Fruit fly (Drosophila melanogaster) whole organism, embryonic: ENCODE measurements around the gene CG5510.

Experiments used
- Atf6 ChIP-seq: fragments of 200-800 bp; sonication (Bioruptor generic); IDR thresholded peaks from 2 replicates; pipeline ENCODE4 v1.3.6; 2022; ENCODE audit warnings: missing biosample characterization, missing genetic modification characterization
- B-H2 ChIP-seq: fragments of 200-800 bp; sonication (Bioruptor generic); optimal IDR thresholded peaks from 2 replicates; lab custom pipeline; 2018; ENCODE audit warnings: missing biosample characterization, mild to moderate bottlenecking, missing genetic modification characterization
- CG10366 ChIP-seq: fragments of 200-800 bp; sonication (Bioruptor generic); IDR thresholded peaks from 2 replicates; pipeline ENCODE4 v1.3.6; 2022; ENCODE audit warnings: missing biosample characterization, missing genetic modification characterization
- CG10462 ChIP-seq: fragments of 200-800 bp; sonication (Bioruptor generic); optimal IDR thresholded peaks from 2 replicates; lab custom pipeline; 2016; ENCODE audit warnings: missing biosample characterization, missing genetic modification characterization
- CG11398 ChIP-seq: fragments of 200-800 bp; sonication (Bioruptor generic); optimal IDR thresholded peaks from 2 replicates; lab custom pipeline; 2016; ENCODE audit warnings: missing biosample characterization, missing genetic modification characterization
- CG11456 ChIP-seq: fragments of 200-800 bp; sonication (Bioruptor generic); IDR thresholded peaks from 3 replicates; pipeline ENCODE4 v1.3.6; 2022; ENCODE audit warnings: missing biosample characterization, missing genetic modification characterization
- CG12299 ChIP-seq: fragments of 200-800 bp; sonication (Bioruptor generic); optimal IDR thresholded peaks from 2 replicates; lab custom pipeline; 2018; ENCODE audit warnings: missing biosample characterization, mild to moderate bottlenecking, missing genetic modification characterization
- CG12769 ChIP-seq: fragments of 200-800 bp; sonication (Bioruptor generic); optimal IDR thresholded peaks from 2 replicates; lab custom pipeline; 2019; ENCODE audit warnings: missing biosample characterization, mild to moderate bottlenecking, missing genetic modification characterization, moderate library complexity
- CG13287 ChIP-seq: fragments of 200-800 bp; sonication (Bioruptor generic); IDR thresholded peaks from 2 replicates; pipeline ENCODE4 v1.3.6; 2022; ENCODE audit warnings: missing biosample characterization, missing genetic modification characterization; ENCODE audit not compliant: partially characterized antibody
- CG17612 ChIP-seq: fragments of 200-800 bp; sonication (Bioruptor generic); IDR thresholded peaks from 2 replicates; pipeline ENCODE4 v1.3.6; 2022; ENCODE audit warnings: missing biosample characterization, missing genetic modification characterization
- CG2116 ChIP-seq: fragments of 200-800 bp; sonication (Bioruptor generic); optimal IDR thresholded peaks from 3 replicates; lab custom pipeline; 2018; ENCODE audit warnings: missing biosample characterization, mild to moderate bottlenecking, missing genetic modification characterization
- CG32772 ChIP-seq: fragments of 200-800 bp; sonication (Bioruptor generic); IDR thresholded peaks from 2 replicates; pipeline ENCODE4 v1.3.6; 2022; ENCODE audit warnings: missing biosample characterization, missing genetic modification characterization
- CG34422 ChIP-seq: fragments of 200-800 bp; sonication (Bioruptor generic); IDR thresholded peaks from 3 replicates; pipeline ENCODE4 v1.3.6; 2022; ENCODE audit warnings: missing biosample characterization, missing genetic modification characterization
- CG4617 ChIP-seq: fragments of 200-800 bp; sonication (Bioruptor generic); optimal IDR thresholded peaks from 3 replicates; lab custom pipeline; 2016; ENCODE audit warnings: missing biosample characterization, missing genetic modification characterization, borderline replicate concordance
- CG5180 ChIP-seq: fragments of 200-800 bp; sonication (Bioruptor generic); optimal IDR thresholded peaks from 3 replicates; lab custom pipeline; 2017; ENCODE audit warnings: missing biosample characterization, missing genetic modification characterization, mild to moderate bottlenecking, moderate library complexity, missing genetic modification reagents
- CG7928 ChIP-seq: fragments of 200-800 bp; sonication (Bioruptor generic); optimal IDR thresholded peaks from 2 replicates; lab custom pipeline; 2017; ENCODE audit warnings: missing biosample characterization, mild to moderate bottlenecking, missing genetic modification characterization
- CTCF ChIP-seq: fragments of 200-800 bp; sonication (Bioruptor generic); optimal IDR thresholded peaks from 2 replicates; lab custom pipeline; 2017; ENCODE audit warnings: missing biosample characterization, mild to moderate bottlenecking, missing genetic modification characterization, moderate library complexity
- Dp ChIP-seq: fragments of 200-800 bp; sonication (Bioruptor generic); optimal IDR thresholded peaks from 2 replicates; lab custom pipeline; 2018; ENCODE audit warnings: missing biosample characterization, mild to moderate bottlenecking, missing genetic modification characterization, moderate library complexity
- HLH54F ChIP-seq: fragments of 200-800 bp; sonication (Bioruptor generic); optimal IDR thresholded peaks from 3 replicates; lab custom pipeline; 2016; ENCODE audit warnings: missing biosample characterization, missing genetic modification characterization
- HLHmδ ChIP-seq: fragments of 200-800 bp; sonication (Bioruptor generic); optimal IDR thresholded peaks from 2 replicates; lab custom pipeline; 2018; ENCODE audit warnings: missing biosample characterization, mild to moderate bottlenecking, missing genetic modification characterization, moderate library complexity
- MBD-R2 ChIP-seq: fragments of 200-800 bp; sonication (Bioruptor generic); IDR thresholded peaks from 2 replicates; pipeline ENCODE4 v1.3.6; 2022; ENCODE audit warnings: missing biosample characterization, missing genetic modification characterization
- Myb ChIP-seq: fragments of 200-800 bp; sonication (Bioruptor generic); optimal IDR thresholded peaks from 2 replicates; lab custom pipeline; 2016; ENCODE audit warnings: missing biosample characterization, missing genetic modification characterization
- Nf-YB ChIP-seq: fragments of 200-800 bp; sonication (Bioruptor generic); optimal IDR thresholded peaks from 3 replicates; lab custom pipeline; 2019; ENCODE audit warnings: missing biosample characterization, mild to moderate bottlenecking, missing genetic modification characterization, moderate library complexity
- Opbp ChIP-seq: fragments of 200-800 bp; sonication (Bioruptor generic); IDR thresholded peaks from 3 replicates; pipeline ENCODE4 v1.3.6; 2022; ENCODE audit warnings: missing biosample characterization, missing genetic modification characterization; ENCODE audit not compliant: partially characterized antibody
- Scr ChIP-seq: fragments of 200-800 bp; sonication (Bioruptor generic); IDR thresholded peaks from 2 replicates; pipeline ENCODE4 v1.3.6; 2022; ENCODE audit warnings: missing biosample characterization, missing genetic modification characterization; ENCODE audit not compliant: partially characterized antibody
- Sin3A ChIP-seq: fragments of >200 bp; optimal IDR thresholded peaks from 2 replicates; lab custom pipeline; 2018
- amos ChIP-seq: fragments of 200-800 bp; sonication (Bioruptor generic); IDR thresholded peaks from 2 replicates; pipeline ENCODE4 v1.3.6; 2022; ENCODE audit warnings: missing biosample characterization, missing genetic modification characterization; ENCODE audit not compliant: partially characterized antibody
- bbx ChIP-seq: fragments of 200-800 bp; sonication (Bioruptor generic); IDR thresholded peaks from 2 replicates; pipeline ENCODE4 v1.3.6; 2022; ENCODE audit warnings: missing biosample characterization, missing genetic modification characterization; ENCODE audit not compliant: partially characterized antibody
- bigmax ChIP-seq: fragments of 200-800 bp; sonication (Bioruptor generic); optimal IDR thresholded peaks from 2 replicates; lab custom pipeline; 2018; ENCODE audit warnings: missing biosample characterization, mild to moderate bottlenecking, missing genetic modification characterization
- bsh ChIP-seq, 2 experiments: fragments of 200-800 bp; sonication (Bioruptor generic); optimal IDR thresholded peaks; 2 replicates each; lab custom pipeline; 2017 to 2018; ENCODE audit warnings: mild to moderate bottlenecking in 2 of 2, missing biosample characterization in 2 of 2, missing genetic modification characterization in 2 of 2, moderate library complexity in 1 of 2
- crc ChIP-seq: fragments of 200-800 bp; sonication (Bioruptor generic); optimal IDR thresholded peaks from 2 replicates; lab custom pipeline; 2016; ENCODE audit warnings: missing biosample characterization, missing genetic modification characterization
- crp ChIP-seq, 2 experiments: fragments of 200-800 bp; sonication (Bioruptor generic); optimal IDR thresholded peaks; 2 replicates in 1 of 2; 3 replicates in 1 of 2; lab custom pipeline; 2017; ENCODE audit warnings: missing biosample characterization in 2 of 2, missing genetic modification characterization in 2 of 2, mild to moderate bottlenecking in 1 of 2, moderate library complexity in 1 of 2
- hbn ChIP-seq: fragments of 200-800 bp; sonication (Bioruptor generic); IDR thresholded peaks from 2 replicates; pipeline ENCODE4 v1.3.6; 2022; ENCODE audit warnings: missing biosample characterization, missing genetic modification characterization; ENCODE audit not compliant: partially characterized antibody
- hkb ChIP-seq, 2 experiments: fragments of 200-800 bp in 1 of 2; fragments of >200 bp in 1 of 2; sonication (Bioruptor generic) in 1 of 2; IDR thresholded peaks in 1 of 2; optimal IDR thresholded peaks in 1 of 2; 2 replicates each; pipeline versions ENCODE4 v1.3.6 to Lab custom; 2017 to 2022; ENCODE audit warnings: missing biosample characterization in 1 of 2, missing genetic modification characterization in 1 of 2
- kni ChIP-seq: fragments of 200-800 bp; sonication (Bioruptor generic); optimal IDR thresholded peaks from 3 replicates; lab custom pipeline; 2017; ENCODE audit warnings: mild to moderate bottlenecking, missing biosample characterization, missing genetic modification reagents, missing genetic modification characterization
- knrl ChIP-seq: fragments of 200-800 bp; sonication (Bioruptor generic); IDR thresholded peaks from 3 replicates; pipeline ENCODE4 v1.3.6; 2022; ENCODE audit warnings: missing biosample characterization, missing genetic modification characterization; ENCODE audit not compliant: partially characterized antibody
- lmd ChIP-seq: fragments of 200-800 bp; sonication (Bioruptor generic); IDR thresholded peaks from 2 replicates; pipeline ENCODE4 v1.3.6; 2022; ENCODE audit warnings: missing biosample characterization, missing genetic modification characterization
- luna ChIP-seq: fragments of 200-800 bp; sonication (Bioruptor generic); optimal IDR thresholded peaks from 2 replicates; lab custom pipeline; 2016; ENCODE audit warnings: missing biosample characterization, missing genetic modification characterization
- org-1 ChIP-seq: fragments of 200-800 bp; sonication (Bioruptor generic); optimal IDR thresholded peaks from 2 replicates; lab custom pipeline; 2017; ENCODE audit warnings: missing biosample characterization, missing genetic modification characterization
- p53 ChIP-seq: fragments of 200-800 bp; sonication (Bioruptor generic); optimal IDR thresholded peaks from 2 replicates; lab custom pipeline; 2016; ENCODE audit warnings: missing biosample characterization, missing genetic modification characterization
- ro ChIP-seq: fragments of 200-800 bp; sonication (Bioruptor generic); IDR thresholded peaks from 2 replicates; pipeline ENCODE4 v1.3.6; 2022; ENCODE audit warnings: missing biosample characterization, missing genetic modification characterization
- sc ChIP-seq, 3 experiments: fragments of >200 bp in 2 of 3; fragments of 200-800 bp in 1 of 3; sonication (Bioruptor generic) in 1 of 3; optimal IDR thresholded peaks; 2 replicates in 2 of 3; 3 replicates in 1 of 3; lab custom pipeline; 2017; ENCODE audit warnings: mild to moderate bottlenecking in 1 of 3, missing biosample characterization in 1 of 3, missing genetic modification characterization in 1 of 3, missing genetic modification reagents in 1 of 3
- sima ChIP-seq: fragments of 200-800 bp; sonication (Bioruptor generic); optimal IDR thresholded peaks from 2 replicates; lab custom pipeline; 2016; ENCODE audit warnings: missing biosample characterization, missing genetic modification characterization
- ssp ChIP-seq: fragments of 200-800 bp; sonication (Bioruptor generic); IDR thresholded peaks from 2 replicates; pipeline ENCODE4 v1.3.6; 2022; ENCODE audit warnings: missing biosample characterization, missing genetic modification characterization
- stwl ChIP-seq: fragments of 200-800 bp; sonication (Bioruptor generic); optimal IDR thresholded peaks from 3 replicates; lab custom pipeline; 2018; ENCODE audit warnings: missing biosample characterization, mild to moderate bottlenecking, missing genetic modification characterization, moderate library complexity
- tap ChIP-seq: fragments of 200-800 bp; optimal IDR thresholded peaks from 3 replicates; lab custom pipeline; 2019; ENCODE audit warnings: missing biosample characterization, mild to moderate bottlenecking, missing genetic modification characterization, moderate library complexity
- tio ChIP-seq: fragments of 200-800 bp; sonication (Bioruptor generic); optimal IDR thresholded peaks from 2 replicates; lab custom pipeline; 2017; ENCODE audit warnings: missing biosample characterization, missing genetic modification characterization, inconsistent platforms
- trem ChIP-seq: fragments of 200-800 bp; optimal IDR thresholded peaks from 3 replicates; lab custom pipeline; 2019; ENCODE audit warnings: missing biosample characterization, mild to moderate bottlenecking, missing genetic modification characterization, moderate library complexity
- tup ChIP-seq: fragments of 200-800 bp; sonication (Bioruptor generic); optimal IDR thresholded peaks from 2 replicates; lab custom pipeline; 2016; ENCODE audit warnings: missing biosample characterization, mild to moderate bottlenecking, missing genetic modification characterization, moderate library complexity
- zen ChIP-seq: fragments of 200-800 bp; sonication (Bioruptor generic); optimal IDR thresholded peaks from 3 replicates; lab custom pipeline; 2018; ENCODE audit warnings: missing biosample characterization, mild to moderate bottlenecking, missing genetic modification characterization, moderate library complexity

The CG5510 gene

DNA sequence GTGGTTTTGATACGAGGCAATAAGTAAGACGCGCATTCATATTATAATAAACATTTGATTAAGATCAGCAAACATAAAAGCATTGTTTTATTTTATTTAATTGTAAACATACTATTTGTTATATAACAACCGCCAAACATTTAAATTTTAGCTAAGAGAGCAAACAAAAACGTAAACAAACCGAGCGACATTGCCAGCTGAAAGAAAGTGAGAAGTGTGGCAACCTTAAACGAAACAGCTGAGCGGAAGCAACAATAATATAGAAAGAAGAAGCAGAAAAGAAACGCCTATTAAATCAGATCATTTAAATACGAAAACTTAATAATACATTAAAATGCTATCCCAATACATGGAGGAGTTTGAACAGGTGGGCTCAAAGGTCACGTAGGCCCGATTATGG, 34.8 kb downstream of the CG5510 start, which contains the start of gene Sec10 (continued):
- TF ChIP-seq HLHmδ (GFP tag; lab: Kevin White, UChicago), result no peak
- no peak for TF ChIP-seq knrl (GFP tag; lab: Robert Waterston, UW)
- no peak for TF ChIP-seq ssp (GFP tag; lab: Robert Waterston, UW)
- no peak for TF ChIP-seq CG5180 (GFP tag; lab: Kevin White, UChicago)
- TF ChIP-seq Sin3A, result peak; percentile 14
- no peak for TF ChIP-seq lmd (GFP tag; lab: Robert Waterston, UW)
- no peak for TF ChIP-seq CG11456 (GFP tag; lab: Robert Waterston, UW)
- TF ChIP-seq B-H2 (GFP tag; lab: Kevin White, UChicago), result no peak
- TF ChIP-seq CG12299 (tag; lab: Kevin White, UChicago), result no peak
- no peak for TF ChIP-seq Atf6 (GFP tag; lab: Robert Waterston, UW)
- no peak for TF ChIP-seq CG32772 (GFP tag; lab: Robert Waterston, UW)
- TF ChIP-seq stwl (tag; lab: Kevin White, UChicago), result peak; percentile 73
- TF ChIP-seq p53 (GFP tag; lab: Kevin White, UChicago), result no peak
- TF ChIP-seq tup, result no peak
- no peak for TF ChIP-seq bsh (GFP tag; optimal IDR thresholded peaks at IDR 0.05; lab: Kevin White, UChicago)
- no peak for TF ChIP-seq ro (GFP tag; lab: Robert Waterston, UW)
- no peak for TF ChIP-seq CG7928 (GFP tag; lab: Kevin White, UChicago)
- TF ChIP-seq hbn, result peak; percentile 13; the same call in 1 of the 2 replicates
- TF ChIP-seq CG11398 (GFP tag; lab: Kevin White, UChicago), result no peak
- no peak for TF ChIP-seq tap
- TF ChIP-seq org-1 (GFP tag; lab: Kevin White, UChicago), result no peak
- TF ChIP-seq HLH54F, result no peak
- TF ChIP-seq CG17612 (GFP tag; lab: Robert Waterston, UW), result no peak
- TF ChIP-seq CG12769 (tag; lab: Kevin White, UChicago), result no peak
- no peak for TF ChIP-seq sima (GFP tag; lab: Kevin White, UChicago)
- TF ChIP-seq crc, result no peak
- no peak for TF ChIP-seq CG10366 (GFP tag; lab: Robert Waterston, UW)
- no peak for TF ChIP-seq tio (GFP tag; lab: Kevin White, UChicago)
- no peak; the same call in 2 of the 3 replicates for TF ChIP-seq CG34422 (GFP tag; lab: Robert Waterston, UW)
- 0 out of 3 replicates have a peak, but pooled peaks have one; percentile 37 for TF ChIP-seq Opbp (GFP tag; lab: Robert Waterston, UW)

DNA sequence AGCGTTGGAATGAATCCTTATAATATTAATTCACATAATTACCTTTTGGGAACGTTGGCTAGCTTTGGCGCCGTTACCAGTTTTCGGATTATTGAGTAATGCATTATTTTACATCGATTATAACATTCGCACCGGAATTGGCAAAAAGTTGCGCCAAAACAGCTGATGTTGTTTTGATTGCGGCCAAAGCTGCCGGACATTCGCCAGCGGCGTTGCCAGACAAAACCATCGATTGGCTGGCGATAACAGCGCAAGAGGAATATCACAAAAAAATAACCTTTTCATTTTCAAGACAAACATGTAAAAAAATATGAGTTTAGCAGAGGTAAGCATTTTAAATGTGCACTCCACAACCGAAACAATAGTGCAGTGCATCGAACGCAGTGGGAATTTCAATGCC, 39.3 kb downstream of the CG5510 start, which contains the start of the genes GatB and Tsc1:
Gene GatB, minus strand, starts transcription at position 176 of the 400 bp plus-strand sequence.
Gene Tsc1, plus strand, starts transcription at position 228 of the 400 bp plus-strand sequence.
- no peak for TF ChIP-seq kni (GFP tag; lab: Kevin White, UChicago)
- TF ChIP-seq stwl (tag; lab: Kevin White, UChicago), result peak; percentile 65
- TF ChIP-seq bigmax, result peak; percentile 82
- TF ChIP-seq CG4617 (GFP tag; lab: Kevin White, UChicago), result peak; percentile 75
- TF ChIP-seq trem (tag; lab: Kevin White, UChicago), result peak; percentile 48
- no peak for TF ChIP-seq CTCF (GFP tag; lab: Kevin White, UChicago)
- TF ChIP-seq crp (GFP tag; optimal IDR thresholded peaks at IDR 0.05; lab: Kevin White, UChicago), result peak; percentile 67 to 95
- TF ChIP-seq bbx, result peak; percentile 50; the same call in 1 of the 2 replicates
- TF ChIP-seq luna (GFP tag; lab: Kevin White, UChicago), result no peak
- TF ChIP-seq sc (optimal IDR thresholded peaks at IDR 0.05; lab: Kevin White, UChicago), result no peak
- TF ChIP-seq sc (GFP tag; optimal IDR thresholded peaks at IDR 0.05; lab: Kevin White, UChicago), result no peak
- TF ChIP-seq Scr (GFP tag; lab: Robert Waterston, UW), result peak; percentile 37
- peak; percentile 66 for TF ChIP-seq hkb (optimal IDR thresholded peaks at IDR 0.05; lab: Kevin White, UChicago)
- no peak for TF ChIP-seq hkb (GFP tag; IDR thresholded peaks at IDR 0.05; lab: Robert Waterston, UW)
- peak; percentile 19 for TF ChIP-seq Myb (GFP tag; lab: Kevin White, UChicago)
- peak; percentile 51 for TF ChIP-seq amos (GFP tag; lab: Robert Waterston, UW)
- TF ChIP-seq CG13287 (GFP tag; lab: Robert Waterston, UW), result peak; percentile 69
- TF ChIP-seq Nf-YB, result peak; percentile 36
- peak; percentile 38; the same call in 1 of the 3 replicates for TF ChIP-seq knrl (GFP tag; lab: Robert Waterston, UW)
- TF ChIP-seq Dp (GFP tag; lab: Kevin White, UChicago), result peak; percentile 65
- TF ChIP-seq CG2116 (GFP tag; lab: Kevin White, UChicago), result peak; percentile 45
- TF ChIP-seq CG10462, result no peak
- no peak for TF ChIP-seq zen (tag; lab: Kevin White, UChicago)
- TF ChIP-seq MBD-R2 (GFP tag; lab: Robert Waterston, UW), result peak; percentile 98
